Worm (Caenorhabditis elegans): ENCODE data around the gene F28C6.5.

DNA sequence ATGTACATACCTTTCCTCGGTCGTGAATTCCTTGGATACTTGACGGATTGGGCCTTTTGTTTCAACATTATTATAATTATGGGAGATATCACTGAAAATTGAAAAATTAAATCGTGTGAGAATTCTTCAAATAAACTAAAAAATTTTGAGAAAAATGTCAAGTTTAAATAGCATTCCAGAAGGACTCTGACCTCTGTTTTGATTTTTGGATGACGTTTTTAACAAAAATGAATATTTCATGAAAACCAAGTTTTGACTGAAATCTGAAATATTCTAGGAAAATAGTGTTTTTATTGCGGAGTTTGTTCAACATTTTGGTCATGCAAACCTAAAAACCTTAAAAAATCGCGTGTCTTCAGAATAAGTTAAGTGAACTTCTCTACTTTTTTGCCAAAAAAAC is 43.1 kb upstream of the F28C6.5 start, which contains the start of gene glb-27:
- TF ChIP-seq saeg-2 (GFP tag; IDR thresholded peaks at IDR 0.05) (no peak), daf-16 (GFP tag; optimal IDR thresholded peaks at IDR 0.05) (no peak), daf-16 (tag; optimal IDR thresholded peaks at IDR 0.05) (no peak), nhr-111 (GFP tag; optimal IDR thresholded peaks at IDR 0.05) (no peak), F44E2.7 (GFP tag; IDR thresholded peaks at IDR 0.05) (no peak), nhr-25 (tag; optimal IDR thresholded peaks at IDR 0.05; ENCODE audit: borderline replicate concordance, insufficient read depth) (no peak), Y48G9A.11 (GFP tag; IDR thresholded peaks at IDR 0.05) (no peak), ceh-62 (tag; optimal IDR thresholded peaks at IDR 0.05) (no peak), zip-11 (GFP tag; IDR thresholded peaks at IDR 0.05) (no peak), skn-1 (tag; optimal IDR thresholded peaks at IDR 0.05) (no peak), daf-12 (tag; optimal IDR thresholded peaks at IDR 0.05) (no peak)
